Worm (Caenorhabditis elegans) whole organism, late embryonic: ENCODE measurements around the gene zag-1.

ENCODE experiments used
- ceh-48 ChIP-seq: sonication (generic microtip); optimal IDR thresholded peaks from 2 replicates; lab custom pipeline; 2016; ENCODE audit warnings: missing genetic modification characterization, inconsistent platforms, missing compliant biosample characterization
- ceh-9 ChIP-seq: sonication (generic microtip); optimal IDR thresholded peaks from 2 replicates; lab custom pipeline; 2016; ENCODE audit warnings: mild to moderate bottlenecking, missing genetic modification characterization, inconsistent platforms, missing compliant biosample characterization
- pha-4 ChIP-seq: fragments of 150-350 bp; optimal IDR thresholded peaks from 2 replicates; lab custom pipeline; 2018; ENCODE audit warnings: missing biosample characterization, missing genetic modification reagents, missing genetic modification characterization
- pqm-1 ChIP-seq: sonication (generic microtip); optimal IDR thresholded peaks from 2 replicates; lab custom pipeline; 2016; ENCODE audit warnings: missing genetic modification characterization, missing compliant biosample characterization
- unc-55 ChIP-seq: sonication (generic microtip); optimal IDR thresholded peaks from 2 replicates; lab custom pipeline; 2017; ENCODE audit warnings: missing biosample characterization, missing genetic modification reagents, missing genetic modification characterization

DNA sequence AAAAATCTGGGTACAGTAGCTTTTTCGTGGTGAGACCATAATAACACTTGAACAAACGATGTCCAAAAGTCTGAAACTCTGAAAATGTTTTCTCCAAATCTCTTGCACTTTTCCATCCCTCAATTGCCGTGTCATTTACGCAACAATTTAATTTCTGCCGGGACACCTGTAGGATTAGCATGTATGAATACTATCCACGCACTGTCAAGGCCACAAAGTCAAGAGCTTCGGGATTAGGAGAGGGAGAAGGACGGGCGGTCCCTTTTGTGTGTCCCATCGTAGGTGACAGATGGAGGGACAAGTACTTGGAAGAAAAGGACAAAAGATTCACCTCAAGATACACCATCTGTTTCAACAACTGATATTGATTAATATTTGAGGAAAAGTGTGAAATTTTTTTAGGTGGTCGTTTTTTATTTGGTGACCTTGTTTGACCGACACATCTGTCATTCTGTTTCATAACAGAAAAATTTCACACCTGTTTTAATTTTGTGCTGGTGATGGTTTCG lies 12.6 kb upstream of the zag-1 start:
- no peak for TF ChIP-seq pha-4 (tag; lab: Kevin White, UChicago)
- no peak for TF ChIP-seq ceh-9 (tag; lab: Kevin White, UChicago)
- no peak for TF ChIP-seq ceh-48 (tag; lab: Kevin White, UChicago)
- no peak for TF ChIP-seq unc-55 (GFP tag; lab: Kevin White, UChicago)
- no peak for TF ChIP-seq pqm-1
